Fruit fly (Drosophila melanogaster) Kc167 (cell line): ENCODE results near the gene soti.

Source experiments
- Myc ChIP-seq: fragments of >200 bp; optimal IDR thresholded peaks from 2 replicates; lab custom pipeline; 2017; ENCODE audit warnings: missing external identifiers
- Sin3A ChIP-seq: fragments of >200 bp; optimal IDR thresholded peaks from 2 replicates; lab custom pipeline; 2018; ENCODE audit warnings: missing external identifiers
- psq ChIP-seq: fragments of >200 bp; optimal IDR thresholded peaks from 2 replicates; lab custom pipeline; 2017; ENCODE audit warnings: missing external identifiers

- TF ChIP-seq psq (lab: Kevin White, UChicago) (no peak), Sin3A (lab: Kevin White, UChicago) (no peak), Myc (lab: Kevin White, UChicago) (no peak)
Observed at dm6 chr3R:14356619-14357018, 24.9 kb downstream of the soti start.
